Worm (Caenorhabditis elegans): Measurements from ENCODE around the gene glb-34.

DNA sequence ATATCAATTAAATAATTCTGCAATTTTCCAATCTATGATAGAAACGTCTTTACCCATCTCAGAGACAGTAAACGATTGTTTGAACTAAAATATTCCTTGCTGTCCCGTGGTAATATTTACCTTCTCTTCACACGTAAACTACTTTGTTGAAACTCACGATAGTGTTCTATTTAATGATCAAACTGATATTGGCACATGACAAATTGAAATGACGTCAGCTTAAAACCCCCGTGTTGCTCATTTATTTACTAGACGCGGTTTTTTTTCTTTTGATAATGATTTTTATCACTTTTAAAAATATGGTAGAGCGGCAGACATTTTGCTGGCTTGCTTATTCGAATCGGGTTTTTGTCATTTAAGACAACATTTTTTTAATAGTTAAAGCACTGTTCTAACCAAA lies 10.8 kb downstream of the glb-34 start:
- no peak for TF ChIP-seq spr-1 (tag; optimal IDR thresholded peaks at IDR 0.05)
- TF ChIP-seq nhr-11 (tag; optimal IDR thresholded peaks at IDR 0.05) = no peak
- TF ChIP-seq dpl-1 (GFP tag; optimal IDR thresholded peaks at IDR 0.05) = no peak
- no peak for TF ChIP-seq madf-5 (GFP tag; IDR thresholded peaks at IDR 0.05)
- TF ChIP-seq lin-15B (tag; optimal IDR thresholded peaks at IDR 0.05) = no peak
- TF ChIP-seq tag-97 (GFP tag; IDR thresholded peaks at IDR 0.05) = no peak
- TF ChIP-seq unc-62 (GFP tag; optimal IDR thresholded peaks at IDR 0.05 in 1 of 2) = no peak
- TF ChIP-seq unc-62 (tag; optimal IDR thresholded peaks at IDR 0.05) = no peak
- no peak for TF ChIP-seq pha-4 (GFP tag; IDR thresholded peaks at IDR 0.05)
- no peak for TF ChIP-seq pha-4 (tag; optimal IDR thresholded peaks at IDR 0.05)
- TF ChIP-seq ztf-11 (tag; optimal IDR thresholded peaks at IDR 0.05) = no peak
- no peak for TF ChIP-seq ceh-82 (tag; optimal IDR thresholded peaks at IDR 0.05)
- no peak for TF ChIP-seq nhr-76 (tag; optimal IDR thresholded peaks at IDR 0.05)
- no peak for TF ChIP-seq ctbp-1 (GFP tag; IDR thresholded peaks at IDR 0.05)
- TF ChIP-seq egl-27 (tag; optimal IDR thresholded peaks at IDR 0.05) = no peak
